Fruit fly (Drosophila melanogaster): ENCODE data around the gene ana1.

- TF ChIP-seq CG8478 (optimal IDR thresholded peaks at IDR 0.05), result no peak
- TF ChIP-seq CTCF (optimal IDR thresholded peaks at IDR 0.05), result no peak
Measured at dm6 chr3R:24548832-24549231, 18.5 kb downstream of the ana1 start.
